Fruit fly (Drosophila melanogaster) whole organism, embryonic: ENCODE results near the gene Sf3b3.

Experiments
- Asciz ChIP-seq: fragments of 200-800 bp; sonication (Bioruptor generic); optimal IDR thresholded peaks from 2 replicates; lab custom pipeline; 2017; ENCODE audit warnings: missing biosample characterization, mild to moderate bottlenecking, missing genetic modification characterization, missing genetic modification reagents
- CG10431 ChIP-seq: fragments of 200-800 bp; sonication (Bioruptor generic); optimal IDR thresholded peaks from 3 replicates; lab custom pipeline; 2018; ENCODE audit warnings: missing biosample characterization, mild to moderate bottlenecking, missing genetic modification characterization
- CG11696 ChIP-seq: fragments of 200-800 bp; sonication (Bioruptor generic); IDR thresholded peaks from 2 replicates; pipeline ENCODE4 v1.3.6; 2022; ENCODE audit warnings: missing biosample characterization, missing genetic modification characterization
- CG12155 ChIP-seq: fragments of 200-800 bp; sonication (Bioruptor generic); optimal IDR thresholded peaks from 3 replicates; lab custom pipeline; 2016; ENCODE audit warnings: missing biosample characterization, missing genetic modification characterization
- CG12236 ChIP-seq: fragments of 200-800 bp; sonication (Bioruptor generic); optimal IDR thresholded peaks from 2 replicates; lab custom pipeline; 2016; ENCODE audit warnings: missing biosample characterization, missing genetic modification characterization
- CG12942 ChIP-seq: fragments of 200-800 bp; sonication (Bioruptor generic); optimal IDR thresholded peaks from 3 replicates; lab custom pipeline; 2016; ENCODE audit warnings: missing biosample characterization, missing genetic modification characterization
- CG13123 ChIP-seq: fragments of 200-800 bp; sonication (Bioruptor generic); optimal IDR thresholded peaks from 2 replicates; lab custom pipeline; 2016; ENCODE audit warnings: missing biosample characterization, missing genetic modification characterization
- CG14441 ChIP-seq: fragments of 200-800 bp; sonication (Bioruptor generic); IDR thresholded peaks from 2 replicates; pipeline ENCODE4 v1.3.6; 2022; ENCODE audit warnings: missing biosample characterization, missing genetic modification characterization
- CG15269 ChIP-seq: fragments of 200-800 bp; sonication (Bioruptor generic); optimal IDR thresholded peaks from 2 replicates; lab custom pipeline; 2018; ENCODE audit warnings: missing biosample characterization, mild to moderate bottlenecking, missing genetic modification characterization, moderate library complexity
- CG1647 ChIP-seq: fragments of 200-800 bp; sonication (Bioruptor generic); optimal IDR thresholded peaks from 3 replicates; lab custom pipeline; 2016; ENCODE audit warnings: missing biosample characterization, missing genetic modification characterization
- CG17186 ChIP-seq: fragments of 200-800 bp; sonication (Bioruptor generic); optimal IDR thresholded peaks from 3 replicates; lab custom pipeline; 2017; ENCODE audit warnings: missing biosample characterization, missing genetic modification reagents, missing genetic modification characterization
- CG18476 ChIP-seq: fragments of 200-800 bp; sonication (Bioruptor generic); optimal IDR thresholded peaks from 2 replicates; lab custom pipeline; 2016; ENCODE audit warnings: missing biosample characterization, mild to moderate bottlenecking, missing genetic modification characterization
- CG30431 ChIP-seq: fragments of 200-800 bp; sonication (Bioruptor generic); optimal IDR thresholded peaks from 2 replicates; lab custom pipeline; 2017; ENCODE audit warnings: missing biosample characterization, missing genetic modification characterization
- CG31388 ChIP-seq: fragments of 200-800 bp; sonication (Bioruptor generic); optimal IDR thresholded peaks from 2 replicates; lab custom pipeline; 2016; ENCODE audit warnings: missing biosample characterization, missing genetic modification characterization
- CG32767 ChIP-seq: fragments of 200-800 bp; sonication (Bioruptor generic); IDR thresholded peaks from 2 replicates; pipeline ENCODE4 v1.3.6; 2022; ENCODE audit warnings: missing biosample characterization, missing genetic modification characterization
- CG3995 ChIP-seq: fragments of 200-800 bp; sonication (Bioruptor generic); optimal IDR thresholded peaks from 3 replicates; lab custom pipeline; 2016; ENCODE audit warnings: missing biosample characterization, missing genetic modification characterization
- CG4424 ChIP-seq: fragments of 200-800 bp; sonication (Bioruptor generic); optimal IDR thresholded peaks from 3 replicates; lab custom pipeline; 2016; ENCODE audit warnings: missing biosample characterization, missing genetic modification characterization
- CG4730 ChIP-seq: fragments of 200-800 bp; sonication (Bioruptor generic); IDR thresholded peaks from 2 replicates; pipeline ENCODE4 v1.3.6; 2022; ENCODE audit warnings: missing biosample characterization, missing genetic modification characterization
- CG6254 ChIP-seq: fragments of 200-800 bp; sonication (Bioruptor generic); optimal IDR thresholded peaks from 3 replicates; lab custom pipeline; 2017; ENCODE audit warnings: mild to moderate bottlenecking, missing biosample characterization, missing genetic modification reagents, missing genetic modification characterization
- CG6791 ChIP-seq: fragments of 200-800 bp; sonication (Bioruptor generic); IDR thresholded peaks from 3 replicates; pipeline ENCODE4 v1.3.6; 2022; ENCODE audit warnings: missing biosample characterization, missing genetic modification characterization; ENCODE audit not compliant: partially characterized antibody
- CG7928 ChIP-seq: fragments of 200-800 bp; sonication (Bioruptor generic); optimal IDR thresholded peaks from 2 replicates; lab custom pipeline; 2017; ENCODE audit warnings: missing biosample characterization, mild to moderate bottlenecking, missing genetic modification characterization
- CG8290 ChIP-seq, 3 experiments: fragments of 200-800 bp; sonication (Bioruptor generic); optimal IDR thresholded peaks; 2 replicates each; lab custom pipeline; 2016 to 2019; ENCODE audit warnings: missing biosample characterization in 3 of 3, missing genetic modification characterization in 3 of 3, mild to moderate bottlenecking in 2 of 3, moderate library complexity in 1 of 3
- CG8359 ChIP-seq: fragments of 200-800 bp; sonication (Bioruptor generic); optimal IDR thresholded peaks from 2 replicates; lab custom pipeline; 2017; ENCODE audit warnings: missing biosample characterization, mild to moderate bottlenecking, missing genetic modification characterization, borderline replicate concordance
- E2f1 ChIP-seq: fragments of 200-800 bp; sonication (Bioruptor generic); IDR thresholded peaks from 2 replicates; pipeline ENCODE4 v1.3.6; 2022; ENCODE audit warnings: missing biosample characterization, missing genetic modification characterization
- E2f2 ChIP-seq: fragments of 200-800 bp; sonication (Bioruptor generic); IDR thresholded peaks from 2 replicates; pipeline ENCODE4 v1.3.6; 2022; ENCODE audit warnings: missing biosample characterization, missing genetic modification characterization
- HLH3B ChIP-seq: fragments of 200-800 bp; sonication (Bioruptor generic); IDR thresholded peaks from 2 replicates; pipeline ENCODE4 v1.3.6; 2022; ENCODE audit warnings: missing biosample characterization, missing genetic modification characterization
- HLH54F ChIP-seq: fragments of 200-800 bp; sonication (Bioruptor generic); optimal IDR thresholded peaks from 3 replicates; lab custom pipeline; 2016; ENCODE audit warnings: missing biosample characterization, missing genetic modification characterization
- Hmr ChIP-seq: fragments of 200-800 bp; sonication (Bioruptor generic); optimal IDR thresholded peaks from 3 replicates; lab custom pipeline; 2017; ENCODE audit warnings: mild to moderate bottlenecking, missing biosample characterization, missing genetic modification reagents, missing genetic modification characterization
- Hmx ChIP-seq: fragments of 200-800 bp; sonication (Bioruptor generic); optimal IDR thresholded peaks from 2 replicates; lab custom pipeline; 2016; ENCODE audit warnings: missing biosample characterization, missing genetic modification characterization
- Jarid2 ChIP-seq: fragments of 200-800 bp; sonication (Bioruptor generic); optimal IDR thresholded peaks from 3 replicates; lab custom pipeline; 2017; ENCODE audit warnings: mild to moderate bottlenecking, missing biosample characterization, missing genetic modification reagents, missing genetic modification characterization
- Mad ChIP-seq: fragments of 200-800 bp; sonication (Bioruptor generic); optimal IDR thresholded peaks from 2 replicates; lab custom pipeline; 2016; ENCODE audit warnings: missing biosample characterization, missing genetic modification characterization
- Nf-YA ChIP-seq: fragments of 200-800 bp; sonication (Bioruptor generic); IDR thresholded peaks from 2 replicates; pipeline ENCODE4 v1.3.6; 2022; ENCODE audit warnings: missing biosample characterization, missing genetic modification characterization
- Spps ChIP-seq: fragments of 200-800 bp; sonication (Bioruptor generic); optimal IDR thresholded peaks from 2 replicates; lab custom pipeline; 2018; ENCODE audit warnings: missing biosample characterization, mild to moderate bottlenecking, missing genetic modification characterization
- ab ChIP-seq: fragments of 200-800 bp; sonication (Bioruptor generic); optimal IDR thresholded peaks from 2 replicates; lab custom pipeline; 2016; ENCODE audit warnings: missing biosample characterization, missing genetic modification characterization
- bowl ChIP-seq: fragments of 200-800 bp; sonication (Bioruptor generic); IDR thresholded peaks from 2 replicates; pipeline ENCODE4 v1.3.6; 2022; ENCODE audit warnings: missing biosample characterization, missing genetic modification characterization
- bsh ChIP-seq, 2 experiments: fragments of 200-800 bp; sonication (Bioruptor generic); optimal IDR thresholded peaks; 2 replicates each; lab custom pipeline; 2017 to 2018; ENCODE audit warnings: mild to moderate bottlenecking in 2 of 2, missing biosample characterization in 2 of 2, missing genetic modification characterization in 2 of 2, moderate library complexity in 1 of 2
- cas ChIP-seq: fragments of 200-800 bp; sonication (Bioruptor generic); IDR thresholded peaks from 2 replicates; pipeline ENCODE4 v1.3.6; 2022; ENCODE audit warnings: missing biosample characterization, missing genetic modification characterization
- croc ChIP-seq: fragments of 200-800 bp; sonication (Bioruptor generic); conservative IDR thresholded peaks from 3 replicates; pipeline ENCODE4 v1.3.6; 2022; ENCODE audit warnings: missing biosample characterization, missing genetic modification characterization
- gt ChIP-seq: fragments of 200-800 bp; sonication (Bioruptor generic); IDR thresholded peaks from 2 replicates; pipeline ENCODE4 v1.3.6; 2022; ENCODE audit warnings: missing biosample characterization, missing genetic modification characterization
- kah ChIP-seq: fragments of 200-800 bp; sonication (Bioruptor generic); optimal IDR thresholded peaks from 2 replicates; lab custom pipeline; 2018; ENCODE audit warnings: missing biosample characterization, mild to moderate bottlenecking, missing genetic modification characterization
- lab ChIP-seq: fragments of 200-800 bp; sonication (Bioruptor generic); optimal IDR thresholded peaks from 3 replicates; lab custom pipeline; 2017; ENCODE audit warnings: missing biosample characterization, missing genetic modification characterization, mild to moderate bottlenecking, moderate library complexity, missing genetic modification reagents
- oc ChIP-seq: fragments of 200-800 bp; sonication (Bioruptor generic); optimal IDR thresholded peaks from 2 replicates; lab custom pipeline; 2018; ENCODE audit warnings: missing biosample characterization, mild to moderate bottlenecking, missing genetic modification characterization, moderate library complexity
- rib ChIP-seq: fragments of 200-800 bp; sonication (Bioruptor generic); IDR thresholded peaks from 2 replicates; pipeline ENCODE4 v1.3.6; 2022; ENCODE audit warnings: missing biosample characterization, missing genetic modification characterization
- run ChIP-seq: fragments of 200-800 bp; sonication (Bioruptor generic); optimal IDR thresholded peaks from 3 replicates; lab custom pipeline; 2018; ENCODE audit warnings: missing biosample characterization, mild to moderate bottlenecking, missing genetic modification characterization
- sc ChIP-seq, 3 experiments: fragments of >200 bp in 2 of 3; fragments of 200-800 bp in 1 of 3; sonication (Bioruptor generic) in 1 of 3; optimal IDR thresholded peaks; 2 replicates in 2 of 3; 3 replicates in 1 of 3; lab custom pipeline; 2017; ENCODE audit warnings: mild to moderate bottlenecking in 1 of 3, missing biosample characterization in 1 of 3, missing genetic modification characterization in 1 of 3, missing genetic modification reagents in 1 of 3
- scrt ChIP-seq: fragments of 200-800 bp; sonication (Bioruptor generic); optimal IDR thresholded peaks from 2 replicates; lab custom pipeline; 2018; ENCODE audit warnings: missing biosample characterization, mild to moderate bottlenecking, missing genetic modification characterization, moderate library complexity
- sr ChIP-seq: fragments of 200-800 bp; sonication (Bioruptor generic); IDR thresholded peaks from 3 replicates; pipeline ENCODE4 v1.3.6; 2022; ENCODE audit warnings: missing biosample characterization, missing genetic modification characterization
- tgo ChIP-seq: fragments of 200-800 bp; sonication (Bioruptor generic); IDR thresholded peaks from 3 replicates; pipeline ENCODE4 v1.3.6; 2022; ENCODE audit warnings: missing biosample characterization, missing genetic modification characterization
- wek ChIP-seq: fragments of 200-800 bp; sonication (Bioruptor generic); optimal IDR thresholded peaks from 3 replicates; lab custom pipeline; 2018; ENCODE audit warnings: missing biosample characterization, mild to moderate bottlenecking, missing genetic modification characterization, moderate library complexity
- zen ChIP-seq: fragments of 200-800 bp; sonication (Bioruptor generic); optimal IDR thresholded peaks from 3 replicates; lab custom pipeline; 2018; ENCODE audit warnings: missing biosample characterization, mild to moderate bottlenecking, missing genetic modification characterization, moderate library complexity

Sf3b3 gene

DNA sequence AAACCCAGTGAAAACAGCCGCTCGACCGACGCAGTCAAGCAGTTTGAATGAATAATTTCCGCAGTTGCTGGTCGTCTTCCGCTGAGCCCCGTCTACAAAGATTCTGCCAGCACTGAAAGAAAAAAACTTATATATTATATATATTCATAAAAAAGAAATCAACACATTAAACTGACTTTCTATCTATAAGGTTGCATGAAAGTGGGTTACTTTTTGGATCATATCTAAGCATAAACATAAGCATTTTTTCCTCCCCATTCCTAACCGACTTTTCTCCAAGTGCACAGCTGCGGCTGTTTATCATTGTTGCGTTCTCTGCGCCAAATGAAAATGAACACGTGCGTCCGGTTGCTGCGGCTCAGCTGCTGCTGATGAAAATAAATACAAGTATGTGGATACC lies 12.9 kb downstream of the Sf3b3 start (continued):
- peak; percentile 10 for TF ChIP-seq CG12942
- peak; percentile 38; the same call in 1 of the 2 replicates for TF ChIP-seq E2f2 (GFP tag; lab: Robert Waterston, UW)
- TF ChIP-seq Mad (GFP tag; lab: Kevin White, UChicago): peak; percentile 46
- TF ChIP-seq CG30431 (GFP tag; lab: Kevin White, UChicago): peak; percentile 57
- TF ChIP-seq CG12155 (GFP tag; lab: Kevin White, UChicago): peak; percentile 36
- TF ChIP-seq E2f1: peak; percentile 83
- TF ChIP-seq rib (GFP tag; lab: Robert Waterston, UW): 0 out of 2 replicates have a peak, but pooled peaks have one; percentile 20
- peak; percentile 87 for TF ChIP-seq tgo
- peak; percentile 67 for TF ChIP-seq CG4424
- TF ChIP-seq CG13123 (GFP tag; lab: Kevin White, UChicago): peak; percentile 16
- peak; percentile 63 for TF ChIP-seq CG4730
- peak; percentile 23 for TF ChIP-seq CG10431 (GFP tag; lab: Kevin White, UChicago)
- TF ChIP-seq Jarid2 (GFP tag; lab: Kevin White, UChicago): peak; percentile 35
- TF ChIP-seq cas: no peak
- TF ChIP-seq CG17186 (GFP tag; lab: Kevin White, UChicago): no peak
- peak; percentile 14 for TF ChIP-seq HLH54F (GFP tag; lab: Kevin White, UChicago)
- TF ChIP-seq CG1647 (GFP tag; lab: Kevin White, UChicago): peak; percentile 28
- TF ChIP-seq HLH3B: peak; percentile 81
- peak; percentile 81 for TF ChIP-seq CG15269
- peak; percentile 68 for TF ChIP-seq CG11696 (GFP tag; lab: Robert Waterston, UW)
- peak; percentile 51 for TF ChIP-seq kah (GFP tag; lab: Kevin White, UChicago)
- TF ChIP-seq CG32767: peak; percentile 71
- TF ChIP-seq scrt (GFP tag; lab: Kevin White, UChicago): peak; percentile 46
- TF ChIP-seq CG31388 (GFP tag; lab: Kevin White, UChicago): no peak
- TF ChIP-seq CG3995 (GFP tag; lab: Kevin White, UChicago): no peak
- TF ChIP-seq Asciz: peak; percentile 79
- TF ChIP-seq gt (GFP tag; lab: Robert Waterston, UW): 0 out of 2 replicates have a peak, but pooled peaks have one; percentile 15
- TF ChIP-seq bsh (GFP tag; optimal IDR thresholded peaks at IDR 0.05; lab: Kevin White, UChicago): peak; percentile 68 to 80
- no peak for TF ChIP-seq CG8290 (GFP tag; optimal IDR thresholded peaks at IDR 0.05; lab: Kevin White, UChicago)
- peak in 1 of 2 experiments; percentile 39 for TF ChIP-seq CG8290 (tag; optimal IDR thresholded peaks at IDR 0.05; lab: Kevin White, UChicago)
- TF ChIP-seq croc (GFP tag; lab: Robert Waterston, UW): peak; percentile 66
- TF ChIP-seq wek (GFP tag; lab: Kevin White, UChicago): no peak
- peak; percentile 78 for TF ChIP-seq lab (GFP tag; lab: Kevin White, UChicago)
- TF ChIP-seq CG6791 (GFP tag; lab: Robert Waterston, UW): no peak
- TF ChIP-seq oc (tag; lab: Kevin White, UChicago): peak; percentile 48
- TF ChIP-seq Hmx: no peak
- TF ChIP-seq run (tag; lab: Kevin White, UChicago): peak; percentile 53
- TF ChIP-seq CG18476 (GFP tag; lab: Kevin White, UChicago): peak; percentile 11
- TF ChIP-seq CG7928 (GFP tag; lab: Kevin White, UChicago): no peak
- no peak for TF ChIP-seq sc (optimal IDR thresholded peaks at IDR 0.05; lab: Kevin White, UChicago)
- peak; percentile 56 for TF ChIP-seq sc (GFP tag; optimal IDR thresholded peaks at IDR 0.05; lab: Kevin White, UChicago)
- peak; percentile 27 for TF ChIP-seq CG8359 (GFP tag; lab: Kevin White, UChicago)
- no peak; the same call in 1 of the 2 replicates for TF ChIP-seq Nf-YA
- no peak for TF ChIP-seq sr
- peak; percentile 78 for TF ChIP-seq CG14441 (GFP tag; lab: Robert Waterston, UW)
- no peak for TF ChIP-seq ab (GFP tag; lab: Kevin White, UChicago)
- peak; percentile 44 for TF ChIP-seq CG6254
- TF ChIP-seq CG12236 (GFP tag; lab: Kevin White, UChicago): no peak
- no peak for TF ChIP-seq bowl (GFP tag; lab: Robert Waterston, UW)
- peak; percentile 63 for TF ChIP-seq Hmr (GFP tag; lab: Kevin White, UChicago)
- peak; percentile 35 for TF ChIP-seq zen (tag; lab: Kevin White, UChicago)
- TF ChIP-seq Spps (tag; lab: Kevin White, UChicago): peak; percentile 30
